Worm (Caenorhabditis elegans): Measurements from ENCODE around the gene eef-1A.1.

DNA sequence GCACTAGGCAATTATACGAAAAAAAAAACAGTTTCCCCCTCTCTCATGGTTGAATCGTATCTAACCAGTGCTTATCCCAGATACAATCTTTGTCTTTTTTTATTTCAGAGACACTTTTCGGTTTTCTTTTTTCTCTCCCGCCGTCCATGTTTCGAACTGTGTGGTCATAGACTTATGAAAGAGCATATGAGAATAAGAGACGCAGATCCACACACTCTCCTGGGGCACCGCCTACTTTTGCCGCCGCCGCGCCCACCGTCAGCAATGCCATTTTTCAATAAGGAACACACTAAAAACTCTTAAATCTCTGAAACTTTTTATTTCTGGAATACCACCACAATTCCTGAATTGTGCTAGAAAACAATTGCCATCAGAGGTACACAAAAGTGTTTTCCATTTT, 18.4 kb upstream of the eef-1A.1 start, which contains the start of gene prk-1:
- no peak for TF ChIP-seq ztf-11 (tag; optimal IDR thresholded peaks at IDR 0.05)
- TF ChIP-seq hif-1 (tag; optimal IDR thresholded peaks at IDR 0.05), result no peak
- no peak for TF ChIP-seq nhr-48 (tag; optimal IDR thresholded peaks at IDR 0.05)
- no peak for TF ChIP-seq unc-62 (GFP tag; optimal IDR thresholded peaks at IDR 0.05 in 1 of 2)
- TF ChIP-seq unc-62 (tag; optimal IDR thresholded peaks at IDR 0.05), result no peak
